Worm (Caenorhabditis elegans) whole organism, young adult: ENCODE measurements around the gene F49F1.2.
A peak's percentile ranks its signal among the peaks of the same experiment; 100 is the strongest.

Experiments
- B0019.2 ChIP-seq: fragments of 200-800 bp; sonication (Bioruptor generic); conservative IDR thresholded peaks from 2 replicates; pipeline ENCODE4 v1.3.6; 2022; ENCODE audit warnings: missing genetic modification reagents, missing genetic modification characterization, missing compliant biosample characterization
- B0035.1 ChIP-seq: sonication (generic microtip); optimal IDR thresholded peaks from 2 replicates; lab custom pipeline; 2016; ENCODE audit warnings: missing genetic modification characterization, mild to moderate bottlenecking, missing compliant biosample characterization, missing genotype, missing genetic modification reagents
- B0261.1 ChIP-seq: sonication (generic microtip); optimal IDR thresholded peaks from 2 replicates; lab custom pipeline; 2016; ENCODE audit warnings: mild to moderate bottlenecking, missing genetic modification characterization, moderate library complexity, missing compliant biosample characterization
- D2030.7 ChIP-seq: fragments of 200-800 bp; sonication (Bioruptor generic); IDR thresholded peaks from 2 replicates; pipeline ENCODE4 v1.3.6; 2022; ENCODE audit warnings: missing genetic modification reagents, missing genetic modification characterization, missing compliant biosample characterization
- F49E8.2 ChIP-seq: sonication (generic microtip); optimal IDR thresholded peaks from 3 replicates; lab custom pipeline; 2017; ENCODE audit warnings: missing genetic modification characterization, mild to moderate bottlenecking, missing compliant biosample characterization, antibody characterized with exemption, moderate library complexity; ENCODE audit not compliant: insufficient read depth
- F52B5.7 ChIP-seq: sonication (generic microtip); optimal IDR thresholded peaks from 2 replicates; lab custom pipeline; 2016; ENCODE audit warnings: mild to moderate bottlenecking, missing genetic modification characterization, missing compliant biosample characterization
- F57C9.4 ChIP-seq: sonication (generic microtip); optimal IDR thresholded peaks from 2 replicates; lab custom pipeline; 2017; ENCODE audit warnings: mild to moderate bottlenecking, missing genetic modification characterization, missing compliant biosample characterization
- Y53F4B.3 ChIP-seq: fragments of 200-800 bp; sonication (Bioruptor generic); IDR thresholded peaks from 2 replicates; pipeline ENCODE4 v1.3.6; 2022; ENCODE audit warnings: missing genetic modification reagents, missing genetic modification characterization, missing compliant biosample characterization
- Y56A3A.18 ChIP-seq: fragments of 200-800 bp; sonication (Bioruptor generic); IDR thresholded peaks from 2 replicates; pipeline ENCODE4 v1.3.6; 2022; ENCODE audit warnings: missing genetic modification reagents, missing genetic modification characterization, missing compliant biosample characterization
- Y79H2A.3 ChIP-seq: fragments of 200-800 bp; sonication (Bioruptor generic); conservative IDR thresholded peaks from 2 replicates; pipeline ENCODE4 v1.3.6; 2022; ENCODE audit warnings: missing genetic modification reagents, missing genetic modification characterization, missing compliant biosample characterization
- Y95B8A.8 ChIP-seq: fragments of 200-800 bp; sonication (Bioruptor generic); IDR thresholded peaks from 2 replicates; pipeline ENCODE4 v1.3.6; 2022; ENCODE audit warnings: missing genetic modification reagents, missing genetic modification characterization, missing compliant biosample characterization
- ama-1 ChIP-seq, 3 experiments: fragments of 150-350 bp in 1 of 3; sonication (generic microtip) in 2 of 3; optimal IDR thresholded peaks; 2 replicates each; lab custom pipeline; 2014 to 2018; ENCODE audit warnings: missing biosample characterization in 2 of 3, missing genetic modification characterization in 2 of 3, missing genetic modification reagents in 2 of 3
- athp-1 ChIP-seq: sonication (generic microtip); optimal IDR thresholded peaks from 2 replicates; lab custom pipeline; 2017; ENCODE audit warnings: mild to moderate bottlenecking, missing genetic modification characterization, missing compliant biosample characterization
- cebp-2 ChIP-seq: fragments of 200-800 bp; sonication (Bioruptor generic); IDR thresholded peaks from 2 replicates; pipeline ENCODE4 v1.3.6; 2022; ENCODE audit warnings: missing genetic modification characterization, missing compliant biosample characterization
- ceh-79 ChIP-seq: sonication (generic microtip); optimal IDR thresholded peaks from 2 replicates; lab custom pipeline; 2017; ENCODE audit warnings: mild to moderate bottlenecking, missing genetic modification characterization, missing compliant biosample characterization
- ceh-91 ChIP-seq: fragments of 200-800 bp; sonication (Bioruptor generic); IDR thresholded peaks from 2 replicates; pipeline ENCODE4 v1.3.6; 2022; ENCODE audit warnings: missing genetic modification reagents, missing genetic modification characterization, missing compliant biosample characterization
- die-1 ChIP-seq: sonication (generic microtip); optimal IDR thresholded peaks from 2 replicates; lab custom pipeline; 2016; ENCODE audit warnings: missing genotype, mild to moderate bottlenecking, missing genetic modification characterization, missing compliant biosample characterization
- efl-1 ChIP-seq: fragments of 150-350 bp; optimal IDR thresholded peaks from 2 replicates; lab custom pipeline; 2014; ENCODE audit warnings: missing biosample characterization, missing genetic modification reagents, missing genetic modification characterization
- egl-18 ChIP-seq: fragments of 200-800 bp; sonication (Bioruptor generic); IDR thresholded peaks from 2 replicates; pipeline ENCODE4 v1.3.6; 2022; ENCODE audit warnings: missing genetic modification reagents, missing genetic modification characterization, missing compliant biosample characterization
- egrh-3 ChIP-seq: fragments of 200-800 bp; sonication (Bioruptor generic); IDR thresholded peaks from 2 replicates; pipeline ENCODE4 v1.3.6; 2022; ENCODE audit warnings: missing genetic modification reagents, missing genetic modification characterization, missing compliant biosample characterization
- ekl-4 ChIP-seq: fragments of 200-800 bp; sonication (Bioruptor generic); IDR thresholded peaks from 2 replicates; pipeline ENCODE4 v1.3.6; 2022; ENCODE audit warnings: missing genetic modification reagents, missing genetic modification characterization, missing compliant biosample characterization
- ets-4 ChIP-seq: fragments of 200-800 bp; sonication (Bioruptor generic); optimal IDR thresholded peaks from 2 replicates; lab custom pipeline; 2018; ENCODE audit warnings: mild to moderate bottlenecking, missing genetic modification characterization, missing compliant biosample characterization
- let-526 ChIP-seq: fragments of 200-800 bp; sonication (Bioruptor generic); IDR thresholded peaks from 2 replicates; pipeline ENCODE4 v1.3.6; 2022; ENCODE audit warnings: missing genetic modification reagents, missing genetic modification characterization, missing compliant biosample characterization
- madf-10 ChIP-seq: sonication (generic microtip); optimal IDR thresholded peaks from 2 replicates; lab custom pipeline; 2016; ENCODE audit warnings: mild to moderate bottlenecking, missing genetic modification characterization, missing compliant biosample characterization
- mes-4 ChIP-seq: sonication (generic microtip); optimal IDR thresholded peaks from 2 replicates; lab custom pipeline; 2016; ENCODE audit warnings: missing genotype, missing genetic modification characterization, missing compliant biosample characterization
- nhr-80 ChIP-seq: sonication (generic microtip); optimal IDR thresholded peaks from 2 replicates; lab custom pipeline; 2016; ENCODE audit warnings: missing genetic modification characterization, missing compliant biosample characterization
- pha-4 ChIP-seq: fragments of 150-350 bp; sonication (generic microtip); optimal IDR thresholded peaks from 2 replicates; lab custom pipeline; 2014; ENCODE audit warnings: missing biosample characterization, missing genetic modification reagents, missing genetic modification characterization
- sea-2 ChIP-seq: fragments of 200-800 bp; sonication (Bioruptor generic); IDR thresholded peaks from 2 replicates; pipeline ENCODE4 v1.3.6; 2022; ENCODE audit warnings: missing genetic modification characterization, missing compliant biosample characterization
- tbp1 ChIP-seq: fragments of 200-800 bp; sonication (Bioruptor generic); optimal IDR thresholded peaks from 2 replicates; lab custom pipeline; 2018; ENCODE audit warnings: mild to moderate bottlenecking, missing genetic modification characterization, missing compliant biosample characterization
- zfh-2 ChIP-seq: fragments of 200-800 bp; sonication (Bioruptor generic); conservative IDR thresholded peaks from 2 replicates; pipeline ENCODE4 v1.3.6; 2022; ENCODE audit warnings: missing genetic modification reagents, missing genetic modification characterization, missing compliant biosample characterization
- ztf-3 ChIP-seq: fragments of 200-800 bp; sonication (Bioruptor generic); optimal IDR thresholded peaks from 2 replicates; lab custom pipeline; 2018; ENCODE audit warnings: mild to moderate bottlenecking, missing genetic modification characterization, missing compliant biosample characterization

F49F1.2 gene

DNA sequence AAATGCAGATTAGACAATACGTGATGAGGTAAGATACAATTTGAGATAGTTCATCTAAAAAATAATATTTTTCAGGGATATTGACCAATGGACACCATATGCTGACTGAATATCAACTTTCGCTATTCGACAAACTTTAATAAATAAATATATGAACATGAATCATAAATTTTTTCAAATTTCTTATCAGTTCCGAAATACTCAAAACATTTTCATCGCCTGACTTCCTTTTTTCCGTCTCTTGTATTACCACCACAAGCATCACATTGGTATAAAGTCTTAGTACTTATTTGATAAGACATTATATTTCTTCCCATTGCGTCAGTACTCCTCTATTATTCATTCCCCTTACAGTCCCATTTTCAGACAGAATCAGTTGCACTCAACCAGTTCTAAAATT is 36.4 kb downstream of the F49F1.2 start, which contains the start of the genes K08D10.10 and R07C12.1:
Gene K08D10.10 (plus strand): TSS at position 93 of the 400 bp plus-strand sequence.
Gene R07C12.1 (plus strand): TSS at position 314 of the 400 bp plus-strand sequence.
- TF ChIP-seq pha-4 (tag; lab: Kevin White, UChicago) (no peak), nhr-80 (peak; percentile 42)

DNA sequence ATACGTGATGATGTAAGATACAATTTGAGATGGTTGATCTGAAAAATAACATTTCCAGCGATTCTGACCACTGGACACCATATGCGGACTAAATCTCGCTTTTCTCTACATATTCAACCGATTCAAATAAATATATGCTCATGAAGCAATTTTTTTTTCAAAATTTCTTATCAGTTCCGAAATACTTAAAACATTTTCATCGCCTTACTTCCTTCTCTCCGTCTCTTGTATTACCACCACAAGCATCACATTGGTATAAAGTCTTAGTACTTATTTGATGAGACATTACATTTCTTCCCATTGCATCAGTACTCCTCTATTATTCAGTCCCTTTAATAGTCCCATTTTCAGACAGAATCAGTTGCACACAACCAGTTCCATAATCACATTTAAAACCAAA is 38.9 kb downstream of the F49F1.2 start, which contains the start of gene K08D10.14:
Gene K08D10.14 (plus strand): TSS at position 301 of the 400 bp plus-strand sequence.
- no peak for TF ChIP-seq Y79H2A.3
- peak; percentile 17 for TF ChIP-seq nhr-80

DNA sequence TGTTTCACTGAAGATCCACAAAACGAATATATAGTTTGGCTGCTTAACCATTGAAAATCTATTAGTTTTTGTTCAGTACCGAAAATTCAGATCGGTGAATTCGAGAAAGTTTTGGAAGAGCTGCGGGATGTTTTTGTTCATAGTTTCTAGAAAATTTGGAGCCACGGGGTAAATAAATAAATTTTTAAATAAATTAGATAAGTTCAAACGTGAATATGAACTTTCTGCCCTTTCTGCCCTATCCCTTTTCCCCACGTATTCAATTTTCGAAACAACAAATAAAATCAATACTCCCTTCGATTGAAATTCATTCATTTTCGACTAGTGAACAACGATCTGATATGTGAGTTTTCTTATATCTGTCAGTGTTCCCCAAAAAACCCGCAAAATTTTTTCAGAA is 46.4 kb downstream of the F49F1.2 start, which contains the start of gene scrm-5:
Gene scrm-5 (plus strand): TSS at position 301 of the 400 bp plus-strand sequence.
- TF ChIP-seq ekl-4 (GFP tag; lab: Robert Waterston, UW) (no peak), ztf-3 (GFP tag; lab: Kevin White, UChicago) (no peak), B0261.1 (tag; lab: Kevin White, UChicago) (no peak), tbp1 (no peak), athp-1 (tag; lab: Kevin White, UChicago) (no peak), egrh-3 (GFP tag; lab: Robert Waterston, UW) (no peak), B0035.1 (no peak), cebp-2 (GFP tag; lab: Robert Waterston, UW) (no peak), zfh-2 (GFP tag; lab: Robert Waterston, UW) (no peak), efl-1 (GFP tag; lab: Kevin White, UChicago) (no peak), sea-2 (GFP tag; lab: Robert Waterston, UW) (no peak), madf-10 (tag; lab: Kevin White, UChicago) (no peak), Y95B8A.8 (GFP tag; lab: Robert Waterston, UW) (no peak), ama-1 (optimal IDR thresholded peaks at IDR 0.05; lab: Kevin White, UChicago) (no peak), ama-1 (GFP tag; optimal IDR thresholded peaks at IDR 0.05; lab: Kevin White, UChicago) (no peak), F52B5.7 (no peak), B0019.2 (GFP tag; lab: Robert Waterston, UW) (no peak)
- TF ChIP-seq, all 124 proteins: peak for 0

- TF ChIP-seq mes-4 (no peak), egl-18 (GFP tag; lab: Robert Waterston, UW) (no peak), B0035.1 (no peak), ceh-79 (tag; lab: Kevin White, UChicago) (no peak), Y53F4B.3 (GFP tag; lab: Robert Waterston, UW) (no peak), ets-4 (GFP tag; lab: Kevin White, UChicago) (no peak), D2030.7 (no peak), F49E8.2 (tag; lab: Kevin White, UChicago) (no peak), let-526 (GFP tag; lab: Robert Waterston, UW) (no peak), ekl-4 (GFP tag; lab: Robert Waterston, UW) (no peak), ceh-91 (GFP tag; lab: Robert Waterston, UW) (no peak), F57C9.4 (tag; lab: Kevin White, UChicago) (no peak), die-1 (tag; lab: Kevin White, UChicago) (no peak), Y56A3A.18 (GFP tag; lab: Robert Waterston, UW) (no peak)
Observed at ce11 chrIV:4164392-4164791, 48.6 kb downstream of the F49F1.2 start, which contains the start of gene scrm-8. Gene scrm-8 (plus strand): TSS chrIV:4164692.
